Worm (Caenorhabditis elegans): ENCODE results near the gene Y32F6A.5.

DNA sequence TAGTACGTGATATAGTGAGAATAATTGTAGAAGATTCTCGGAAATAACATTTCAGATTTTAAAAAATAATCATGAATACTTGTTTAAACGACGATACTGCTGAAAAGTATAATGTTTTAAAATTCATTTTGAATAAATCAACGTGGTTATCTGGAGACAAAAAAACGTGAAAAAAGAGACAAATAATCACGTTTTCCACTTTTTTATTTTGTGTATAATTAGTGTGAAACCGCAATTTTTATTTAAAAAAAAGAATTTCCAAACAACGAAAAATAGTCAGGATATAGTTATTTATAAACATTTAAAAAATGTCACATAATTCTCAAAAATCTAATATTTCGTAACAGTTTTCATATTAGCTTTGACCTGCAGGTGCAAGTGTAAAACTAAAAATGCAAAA lies 47.1 kb downstream of the Y32F6A.5 start, which contains the start of gene F15H10.7:
- no peak for TF ChIP-seq fos-1 (tag; optimal IDR thresholded peaks at IDR 0.05)
- no peak for TF ChIP-seq nhr-10 (tag; optimal IDR thresholded peaks at IDR 0.05)
- no peak for TF ChIP-seq ama-1 (optimal IDR thresholded peaks at IDR 0.05)
